Fruit fly (Drosophila melanogaster) whole organism, embryonic: ENCODE data around the gene CG10298.

Experiments
- Aef1 ChIP-seq: fragments of 200-800 bp; sonication (Bioruptor generic); IDR thresholded peaks from 3 replicates; pipeline ENCODE4 v1.3.6; 2022; ENCODE audit warnings: missing biosample characterization, missing genetic modification characterization
- Antp ChIP-seq: fragments of 200-800 bp; sonication (Bioruptor generic); optimal IDR thresholded peaks from 3 replicates; lab custom pipeline; 2016; ENCODE audit warnings: missing biosample characterization, missing genetic modification characterization
- CG10147 ChIP-seq: fragments of 200-800 bp; sonication (Bioruptor generic); optimal IDR thresholded peaks from 2 replicates; lab custom pipeline; 2019; ENCODE audit warnings: missing biosample characterization, mild to moderate bottlenecking, missing genetic modification characterization, moderate library complexity
- CG10654 ChIP-seq: fragments of 200-800 bp; sonication (Bioruptor generic); optimal IDR thresholded peaks from 2 replicates; lab custom pipeline; 2016; ENCODE audit warnings: missing biosample characterization, missing genetic modification characterization
- CG14014 ChIP-seq: fragments of 200-800 bp; sonication (Bioruptor generic); IDR thresholded peaks from 2 replicates; pipeline ENCODE4 v1.3.6; 2022; ENCODE audit warnings: missing biosample characterization, missing genetic modification characterization
- CG14667 ChIP-seq: fragments of 200-800 bp; sonication (Bioruptor generic); IDR thresholded peaks from 2 replicates; pipeline ENCODE4 v1.3.6; 2022; ENCODE audit warnings: missing biosample characterization, missing genetic modification characterization
- CG14965 ChIP-seq: fragments of 200-800 bp; sonication (Bioruptor generic); optimal IDR thresholded peaks from 2 replicates; lab custom pipeline; 2016; ENCODE audit warnings: missing biosample characterization, missing genetic modification characterization, borderline replicate concordance
- CG1529 ChIP-seq: fragments of 200-800 bp; sonication (Bioruptor generic); optimal IDR thresholded peaks from 3 replicates; lab custom pipeline; 2018; ENCODE audit warnings: missing biosample characterization, missing genetic modification characterization
- CG16779 ChIP-seq: fragments of 200-800 bp; sonication (Bioruptor generic); IDR thresholded peaks from 2 replicates; pipeline ENCODE4 v1.3.6; 2022; ENCODE audit warnings: missing biosample characterization, missing genetic modification characterization
- CG16815 ChIP-seq: fragments of 200-800 bp; sonication (Bioruptor generic); optimal IDR thresholded peaks from 3 replicates; lab custom pipeline; 2017; ENCODE audit warnings: missing biosample characterization, mild to moderate bottlenecking, missing genetic modification characterization
- CG2678 ChIP-seq: fragments of 200-800 bp; sonication (Bioruptor generic); optimal IDR thresholded peaks from 3 replicates; lab custom pipeline; 2019; ENCODE audit warnings: missing biosample characterization, mild to moderate bottlenecking, missing genetic modification characterization, moderate library complexity
- CG2875 ChIP-seq: fragments of 200-800 bp; sonication (Bioruptor generic); optimal IDR thresholded peaks from 2 replicates; lab custom pipeline; 2017; ENCODE audit warnings: missing biosample characterization, mild to moderate bottlenecking, missing genetic modification characterization, missing genetic modification reagents
- CG3281 ChIP-seq: fragments of 200-800 bp; sonication (Bioruptor generic); optimal IDR thresholded peaks from 3 replicates; lab custom pipeline; 2017; ENCODE audit warnings: missing biosample characterization, mild to moderate bottlenecking, missing genetic modification characterization
- CG3726 ChIP-seq: fragments of 200-800 bp; sonication (Bioruptor generic); IDR thresholded peaks from 3 replicates; pipeline ENCODE4, ENCODE4 v1.3.6; 2022; ENCODE audit warnings: missing biosample characterization, missing genetic modification characterization
- CG4328 ChIP-seq: fragments of 200-800 bp; sonication (Bioruptor generic); optimal IDR thresholded peaks from 3 replicates; lab custom pipeline; 2017; ENCODE audit warnings: missing biosample characterization, missing genetic modification reagents, missing genetic modification characterization
- CG4424 ChIP-seq: fragments of 200-800 bp; sonication (Bioruptor generic); optimal IDR thresholded peaks from 3 replicates; lab custom pipeline; 2016; ENCODE audit warnings: missing biosample characterization, missing genetic modification characterization
- CG6813 ChIP-seq: fragments of 200-800 bp; sonication (Bioruptor generic); optimal IDR thresholded peaks from 2 replicates; lab custom pipeline; 2017; ENCODE audit warnings: missing biosample characterization, missing genetic modification characterization, mild to moderate bottlenecking, moderate library complexity, missing genetic modification reagents
- CG7556 ChIP-seq: fragments of 200-800 bp; sonication (Bioruptor generic); optimal IDR thresholded peaks from 2 replicates; lab custom pipeline; 2017; ENCODE audit warnings: missing biosample characterization, mild to moderate bottlenecking, missing genetic modification characterization
- CG7745 ChIP-seq: fragments of 200-800 bp; sonication (Bioruptor generic); optimal IDR thresholded peaks from 2 replicates; lab custom pipeline; 2018; ENCODE audit warnings: missing biosample characterization, mild to moderate bottlenecking, missing genetic modification characterization, moderate library complexity
- CG8924 ChIP-seq: fragments of 200-800 bp; optimal IDR thresholded peaks from 3 replicates; lab custom pipeline; 2019; ENCODE audit warnings: missing biosample characterization, mild to moderate bottlenecking, missing genetic modification characterization, moderate library complexity
- D19B ChIP-seq: fragments of 200-800 bp; sonication (Bioruptor generic); optimal IDR thresholded peaks from 2 replicates; lab custom pipeline; 2017; ENCODE audit warnings: missing biosample characterization, mild to moderate bottlenecking, missing genetic modification characterization
- Dp ChIP-seq: fragments of 200-800 bp; sonication (Bioruptor generic); optimal IDR thresholded peaks from 2 replicates; lab custom pipeline; 2018; ENCODE audit warnings: missing biosample characterization, mild to moderate bottlenecking, missing genetic modification characterization, moderate library complexity
- E2f1 ChIP-seq: fragments of 200-800 bp; sonication (Bioruptor generic); IDR thresholded peaks from 2 replicates; pipeline ENCODE4 v1.3.6; 2022; ENCODE audit warnings: missing biosample characterization, missing genetic modification characterization
- Ets97D ChIP-seq: fragments of 200-800 bp; sonication (Bioruptor generic); optimal IDR thresholded peaks from 3 replicates; lab custom pipeline; 2016; ENCODE audit warnings: missing biosample characterization, missing genetic modification characterization
- Fer1 ChIP-seq: fragments of 200-800 bp; sonication (Bioruptor generic); optimal IDR thresholded peaks from 2 replicates; lab custom pipeline; 2017; ENCODE audit warnings: missing biosample characterization, mild to moderate bottlenecking, missing genetic modification characterization
- HHEX ChIP-seq: fragments of 200-800 bp; sonication (Bioruptor generic); optimal IDR thresholded peaks from 3 replicates; lab custom pipeline; 2017; ENCODE audit warnings: missing biosample characterization, mild to moderate bottlenecking, missing genetic modification characterization, missing genetic modification reagents
- HLHmδ ChIP-seq: fragments of 200-800 bp; sonication (Bioruptor generic); optimal IDR thresholded peaks from 2 replicates; lab custom pipeline; 2018; ENCODE audit warnings: missing biosample characterization, mild to moderate bottlenecking, missing genetic modification characterization, moderate library complexity
- Mes4 ChIP-seq: fragments of 200-800 bp; sonication (Bioruptor generic); optimal IDR thresholded peaks from 2 replicates; lab custom pipeline; 2016; ENCODE audit warnings: missing biosample characterization, missing genetic modification characterization
- Oaz ChIP-seq: fragments of 200-800 bp; sonication (Bioruptor generic); IDR thresholded peaks from 2 replicates; pipeline ENCODE4 v1.3.6; 2022; ENCODE audit warnings: missing biosample characterization, missing genetic modification characterization
- Stat92E ChIP-seq, 3 experiments: fragments of >200 bp in 2 of 3; fragments of 200-800 bp in 1 of 3; sonication (Bioruptor generic) in 1 of 3; optimal IDR thresholded peaks; 2 replicates each; lab custom pipeline; 2017 to 2019; ENCODE audit warnings: missing biosample characterization in 3 of 3, missing genetic modification characterization in 3 of 3, mild to moderate bottlenecking in 1 of 3, moderate library complexity in 1 of 3
- bowl ChIP-seq: fragments of 200-800 bp; sonication (Bioruptor generic); IDR thresholded peaks from 2 replicates; pipeline ENCODE4 v1.3.6; 2022; ENCODE audit warnings: missing biosample characterization, missing genetic modification characterization
- da ChIP-seq: fragments of 200-800 bp; sonication (Bioruptor generic); optimal IDR thresholded peaks from 2 replicates; lab custom pipeline; 2016; ENCODE audit warnings: missing biosample characterization, missing genetic modification characterization
- dan ChIP-seq: fragments of 200-800 bp; sonication (Bioruptor generic); IDR thresholded peaks from 2 replicates; pipeline ENCODE4 v1.3.6; 2022; ENCODE audit warnings: missing biosample characterization, missing genetic modification characterization
- dati ChIP-seq: fragments of 200-800 bp; sonication (Bioruptor generic); IDR thresholded peaks from 2 replicates; pipeline ENCODE4 v1.3.6; 2022; ENCODE audit warnings: missing biosample characterization, missing genetic modification characterization
- disco-r ChIP-seq: fragments of 200-800 bp; sonication (Bioruptor generic); optimal IDR thresholded peaks from 2 replicates; lab custom pipeline; 2016; ENCODE audit warnings: missing biosample characterization, missing genetic modification characterization
- eyg ChIP-seq: fragments of 200-800 bp; sonication (Bioruptor generic); optimal IDR thresholded peaks from 3 replicates; lab custom pipeline; 2016; ENCODE audit warnings: missing biosample characterization, missing genetic modification characterization
- ftz-f1 ChIP-seq: fragments of 200-800 bp; sonication (Bioruptor generic); optimal IDR thresholded peaks from 2 replicates; lab custom pipeline; 2016; ENCODE audit warnings: missing biosample characterization, missing genetic modification characterization
- klu ChIP-seq: fragments of 200-800 bp; sonication (Bioruptor generic); IDR thresholded peaks from 2 replicates; pipeline ENCODE4 v1.3.6; 2022; ENCODE audit warnings: missing biosample characterization, missing genetic modification characterization
- knrl ChIP-seq: fragments of 200-800 bp; sonication (Bioruptor generic); IDR thresholded peaks from 3 replicates; pipeline ENCODE4 v1.3.6; 2022; ENCODE audit warnings: missing biosample characterization, missing genetic modification characterization; ENCODE audit not compliant: partially characterized antibody
- lov ChIP-seq, 2 experiments: fragments of 200-800 bp in 1 of 2; fragments of >200 bp in 1 of 2; sonication (Bioruptor generic) in 1 of 2; IDR thresholded peaks in 1 of 2; optimal IDR thresholded peaks in 1 of 2; 2 replicates in 1 of 2; 3 replicates in 1 of 2; pipeline versions ENCODE4 v1.3.6 to Lab custom; 2017 to 2022; ENCODE audit warnings: missing biosample characterization in 1 of 2, missing genetic modification characterization in 1 of 2
- mld ChIP-seq: fragments of 200-800 bp; sonication (Bioruptor generic); IDR thresholded peaks from 3 replicates; pipeline ENCODE4 v1.3.6; 2022; ENCODE audit warnings: missing biosample characterization, missing genetic modification characterization; ENCODE audit not compliant: partially characterized antibody
- nerfin-2 ChIP-seq: fragments of 200-800 bp; sonication (Bioruptor generic); IDR thresholded peaks from 2 replicates; pipeline ENCODE4 v1.3.6; 2022; ENCODE audit warnings: missing biosample characterization, missing genetic modification characterization; ENCODE audit not compliant: partially characterized antibody
- rib ChIP-seq: fragments of 200-800 bp; sonication (Bioruptor generic); IDR thresholded peaks from 2 replicates; pipeline ENCODE4 v1.3.6; 2022; ENCODE audit warnings: missing biosample characterization, missing genetic modification characterization
- ro ChIP-seq: fragments of 200-800 bp; sonication (Bioruptor generic); IDR thresholded peaks from 2 replicates; pipeline ENCODE4 v1.3.6; 2022; ENCODE audit warnings: missing biosample characterization, missing genetic modification characterization
- salm ChIP-seq: fragments of 200-800 bp; sonication (Bioruptor generic); optimal IDR thresholded peaks from 2 replicates; lab custom pipeline; 2018; ENCODE audit warnings: missing biosample characterization, mild to moderate bottlenecking, missing genetic modification characterization
- sd ChIP-seq: fragments of 200-800 bp; sonication (Bioruptor generic); optimal IDR thresholded peaks from 3 replicates; lab custom pipeline; 2018; ENCODE audit warnings: missing biosample characterization, mild to moderate bottlenecking, missing genetic modification characterization, moderate library complexity
- tna ChIP-seq: fragments of 200-800 bp; sonication (Bioruptor generic); IDR thresholded peaks from 2 replicates; pipeline ENCODE4 v1.3.6; 2022; ENCODE audit warnings: missing biosample characterization, missing genetic modification characterization; ENCODE audit not compliant: partially characterized antibody
- zfh2 ChIP-seq: fragments of 200-800 bp; sonication (Bioruptor generic); optimal IDR thresholded peaks from 2 replicates; lab custom pipeline; 2016; ENCODE audit warnings: missing biosample characterization, missing genetic modification characterization

The CG10298 gene

dm6 chr3R:6345814-6346213 lies 3.0 kb downstream of the CG10298 start, which contains the start of the genes SmD2 and CG18048 (continued):
- TF ChIP-seq mld = no peak
- TF ChIP-seq CG6813 = no peak
- TF ChIP-seq tna (GFP tag; lab: Robert Waterston, UW) = peak; percentile 43; the same call in 1 of the 2 replicates
- no peak for TF ChIP-seq CG3281
- no peak for TF ChIP-seq CG14667 (GFP tag; lab: Robert Waterston, UW)
- TF ChIP-seq CG8924 (tag; lab: Kevin White, UChicago) = no peak
- TF ChIP-seq klu (GFP tag; lab: Robert Waterston, UW) = no peak
- no peak for TF ChIP-seq lov (optimal IDR thresholded peaks at IDR 0.05; lab: Kevin White, UChicago)
- no peak for TF ChIP-seq lov (GFP tag; IDR thresholded peaks at IDR 0.05; lab: Robert Waterston, UW)
- TF ChIP-seq Dp (GFP tag; lab: Kevin White, UChicago) = peak; percentile 56
- TF ChIP-seq CG3726 = no peak
- no peak for TF ChIP-seq Mes4
- TF ChIP-seq disco-r (GFP tag; lab: Kevin White, UChicago) = no peak
- TF ChIP-seq CG2678 = no peak
- peak; percentile 13 for TF ChIP-seq zfh2 (GFP tag; lab: Kevin White, UChicago)
- no peak for TF ChIP-seq CG1529 (GFP tag; lab: Kevin White, UChicago)
- TF ChIP-seq CG2875 = no peak
- TF ChIP-seq rib (GFP tag; lab: Robert Waterston, UW) = no peak
- no peak for TF ChIP-seq ro
- TF ChIP-seq CG10147 (GFP tag; lab: Kevin White, UChicago) = no peak
- TF ChIP-seq Antp (GFP tag; lab: Kevin White, UChicago) = no peak
- no peak for TF ChIP-seq Stat92E (GFP tag; optimal IDR thresholded peaks at IDR 0.05; lab: Kevin White, UChicago)
- TF ChIP-seq eyg (GFP tag; lab: Kevin White, UChicago) = no peak
- peak; percentile 67 for TF ChIP-seq Ets97D
- no peak for TF ChIP-seq ftz-f1 (GFP tag; lab: Kevin White, UChicago)
- TF ChIP-seq sd (tag; lab: Kevin White, UChicago) = peak; percentile 80
- TF ChIP-seq CG7745 (tag; lab: Kevin White, UChicago) = no peak
- TF ChIP-seq CG16779 (GFP tag; lab: Robert Waterston, UW) = no peak
- TF ChIP-seq dati (GFP tag; lab: Robert Waterston, UW) = no peak
- no peak for TF ChIP-seq Oaz (GFP tag; lab: Robert Waterston, UW)
- no peak for TF ChIP-seq D19B (GFP tag; lab: Kevin White, UChicago)
- TF ChIP-seq bowl = no peak
- no peak for TF ChIP-seq HHEX (GFP tag; lab: Kevin White, UChicago)
- TF ChIP-seq dan (GFP tag; lab: Robert Waterston, UW) = no peak
- no peak for TF ChIP-seq CG14965 (GFP tag; lab: Kevin White, UChicago)
- no peak for TF ChIP-seq CG4328 (GFP tag; lab: Kevin White, UChicago)
- no peak for TF ChIP-seq da (GFP tag; lab: Kevin White, UChicago)
- TF ChIP-seq CG4424 = no peak
- TF ChIP-seq E2f1 (GFP tag; lab: Robert Waterston, UW) = no peak
- TF ChIP-seq CG16815 (GFP tag; lab: Kevin White, UChicago) = no peak
- peak; percentile 87 for TF ChIP-seq knrl
- TF ChIP-seq CG10654 (GFP tag; lab: Kevin White, UChicago) = no peak
- TF ChIP-seq Fer1 (GFP tag; lab: Kevin White, UChicago) = peak; percentile 9
- no peak for TF ChIP-seq Aef1 (GFP tag; lab: Robert Waterston, UW)
- no peak for TF ChIP-seq salm (tag; lab: Kevin White, UChicago)
- TF ChIP-seq HLHmδ (GFP tag; lab: Kevin White, UChicago) = no peak
- no peak for TF ChIP-seq CG14014 (GFP tag; lab: Robert Waterston, UW)
- TF ChIP-seq nerfin-2 (GFP tag; lab: Robert Waterston, UW) = peak; percentile 54; the same call in 1 of the 2 replicates
- TF ChIP-seq CG7556 (GFP tag; lab: Kevin White, UChicago) = no peak
- TF ChIP-seq, all 482 proteins: peak for 106
